Worm (Caenorhabditis elegans) whole organism, L2 larva: ENCODE results near the gene pef-1.

ENCODE experiments used
- R02D3.7 ChIP-seq: fragments of 150-350 bp; optimal IDR thresholded peaks from 2 replicates; lab custom pipeline; 2014; ENCODE audit warnings: missing biosample characterization, missing genetic modification characterization
- ZK546.5 ChIP-seq: sonication (generic microtip); optimal IDR thresholded peaks from 2 replicates; lab custom pipeline; 2017; ENCODE audit warnings: missing biosample characterization, missing genetic modification characterization
- ama-1 ChIP-seq: fragments of 150-350 bp; optimal IDR thresholded peaks from 2 replicates; lab custom pipeline; 2018; ENCODE audit warnings: inconsistent platforms
- blmp-1 ChIP-seq: sonication (generic microtip); optimal IDR thresholded peaks from 2 replicates; lab custom pipeline; 2017; ENCODE audit warnings: missing genetic modification characterization, mild to moderate bottlenecking, missing compliant biosample characterization, antibody characterized with exemption, moderate library complexity; ENCODE audit not compliant: insufficient read depth
- elt-1 ChIP-seq: fragments of 150-350 bp; optimal IDR thresholded peaks from 2 replicates; lab custom pipeline; 2014; ENCODE audit warnings: missing biosample characterization, missing genetic modification characterization
- elt-3 ChIP-seq: sonication (generic microtip); optimal IDR thresholded peaks from 2 replicates; lab custom pipeline; 2017; ENCODE audit warnings: missing biosample characterization, missing genetic modification characterization
- mbf-1 ChIP-seq: sonication (generic microtip); optimal IDR thresholded peaks from 2 replicates; lab custom pipeline; 2017; ENCODE audit warnings: missing biosample characterization, missing genetic modification characterization
- mdl-1 ChIP-seq, 2 experiments: fragments of 150-350 bp in 1 of 2; sonication (generic microtip) in 1 of 2; optimal IDR thresholded peaks; 2 replicates each; lab custom pipeline; 2017; ENCODE audit warnings: missing biosample characterization in 2 of 2, missing genetic modification characterization in 2 of 2
- nhr-21 ChIP-seq: fragments of 150-350 bp; optimal IDR thresholded peaks from 2 replicates; lab custom pipeline; 2014; ENCODE audit warnings: missing biosample characterization, missing genetic modification characterization
- nhr-77 ChIP-seq: fragments of 150-350 bp; optimal IDR thresholded peaks from 2 replicates; lab custom pipeline; 2014; ENCODE audit warnings: missing biosample characterization, missing genetic modification characterization
- skn-1 ChIP-seq: sonication (generic microtip); optimal IDR thresholded peaks from 2 replicates; lab custom pipeline; 2017; ENCODE audit warnings: missing biosample characterization, missing genetic modification characterization
- unc-39 ChIP-seq: fragments of 150-350 bp; optimal IDR thresholded peaks from 2 replicates; lab custom pipeline; 2014; ENCODE audit warnings: missing biosample characterization, missing genetic modification characterization
- unc-55 ChIP-seq: fragments of 150-350 bp; sonication (generic microtip); optimal IDR thresholded peaks from 3 replicates; lab custom pipeline; 2014; ENCODE audit warnings: missing biosample characterization, missing genetic modification reagents, missing genetic modification characterization
- unc-62 ChIP-seq: fragments of 150-350 bp; optimal IDR thresholded peaks from 2 replicates; lab custom pipeline; 2014; ENCODE audit warnings: missing biosample characterization, missing genetic modification reagents, missing genetic modification characterization

ce11 chrIII:879634-880033, 46.5 kb downstream of the pef-1 start, which contains the start of the genes T24C4.5 and ucr-2.3:
- no peak for TF ChIP-seq ZK546.5 (tag; lab: Kevin White, UChicago)
- no peak for TF ChIP-seq skn-1
- no peak for TF ChIP-seq elt-3
- no peak for TF ChIP-seq mdl-1 (tag; optimal IDR thresholded peaks at IDR 0.05; lab: Kevin White, UChicago)
- no peak for TF ChIP-seq R02D3.7
- TF ChIP-seq mbf-1 (tag; lab: Kevin White, UChicago) = no peak
- TF ChIP-seq ama-1 (lab: Kevin White, UChicago) = no peak
- TF ChIP-seq unc-55 = no peak
- TF ChIP-seq elt-1 (tag; lab: Kevin White, UChicago) = no peak
- TF ChIP-seq unc-62 (GFP tag; lab: Kevin White, UChicago) = no peak
- no peak for TF ChIP-seq nhr-77 (tag; lab: Kevin White, UChicago)
- TF ChIP-seq nhr-21 (tag; lab: Kevin White, UChicago) = no peak
- TF ChIP-seq blmp-1 (tag; lab: Kevin White, UChicago) = no peak
- no peak for TF ChIP-seq unc-39 (tag; lab: Kevin White, UChicago)
